Worm (Caenorhabditis elegans) whole organism, late embryonic: Measurements from ENCODE around the gene T25F10.1.

Experiments
- C08G9.2 ChIP-seq: sonication (generic microtip); optimal IDR thresholded peaks from 2 replicates; lab custom pipeline; 2016; ENCODE audit warnings: mild to moderate bottlenecking, missing genetic modification characterization, moderate library complexity, missing compliant biosample characterization
- F13H6.1 ChIP-seq: sonication (generic microtip); optimal IDR thresholded peaks from 2 replicates; lab custom pipeline; 2016; ENCODE audit warnings: missing genetic modification characterization, missing compliant biosample characterization
- K02D7.2 ChIP-seq: sonication (generic microtip); optimal IDR thresholded peaks from 2 replicates; lab custom pipeline; 2017; ENCODE audit warnings: mild to moderate bottlenecking, missing genetic modification characterization, missing compliant biosample characterization
- K09A11.1 ChIP-seq: sonication (generic microtip); optimal IDR thresholded peaks from 2 replicates; lab custom pipeline; 2017; ENCODE audit warnings: antibody characterized with exemption, mild to moderate bottlenecking, missing genetic modification characterization, missing compliant biosample characterization; ENCODE audit not compliant: insufficient read depth
- ama-1 ChIP-seq: fragments of 150-350 bp; optimal IDR thresholded peaks from 2 replicates; lab custom pipeline; 2014
- ceh-14 ChIP-seq: sonication (generic microtip); optimal IDR thresholded peaks from 2 replicates; lab custom pipeline; 2016; ENCODE audit warnings: missing genotype, missing genetic modification characterization, missing compliant biosample characterization
- ceh-19 ChIP-seq: fragments of 200-800 bp; sonication (Bioruptor generic); optimal IDR thresholded peaks from 2 replicates; lab custom pipeline; 2018; ENCODE audit warnings: mild to moderate bottlenecking, missing genetic modification characterization, missing compliant biosample characterization
- ceh-2 ChIP-seq: sonication (generic microtip); optimal IDR thresholded peaks from 2 replicates; lab custom pipeline; 2016; ENCODE audit warnings: missing genotype, missing genetic modification characterization, missing compliant biosample characterization
- ceh-31 ChIP-seq: sonication (generic microtip); optimal IDR thresholded peaks from 2 replicates; lab custom pipeline; 2016; ENCODE audit warnings: missing genetic modification characterization, missing compliant biosample characterization
- elt-2 ChIP-seq: sonication (generic microtip); optimal IDR thresholded peaks from 2 replicates; lab custom pipeline; 2016; ENCODE audit warnings: missing genetic modification reagents, missing genetic modification characterization, missing compliant biosample characterization
- elt-4 ChIP-seq: sonication (generic microtip); optimal IDR thresholded peaks from 2 replicates; lab custom pipeline; 2016; ENCODE audit warnings: missing genetic modification characterization, missing compliant biosample characterization
- fax-1 ChIP-seq: sonication (generic microtip); optimal IDR thresholded peaks from 2 replicates; lab custom pipeline; 2016; ENCODE audit warnings: missing genotype, missing genetic modification characterization, missing compliant biosample characterization
- fkh-10 ChIP-seq: fragments of 150-350 bp; optimal IDR thresholded peaks from 2 replicates; lab custom pipeline; 2014; ENCODE audit warnings: missing biosample characterization, missing genetic modification reagents, missing genetic modification characterization
- fkh-6 ChIP-seq: sonication (generic microtip); optimal IDR thresholded peaks from 2 replicates; lab custom pipeline; 2016; ENCODE audit warnings: missing genetic modification characterization, missing compliant biosample characterization
- hlh-15 ChIP-seq: sonication (generic microtip); optimal IDR thresholded peaks from 2 replicates; lab custom pipeline; 2016; ENCODE audit warnings: missing genetic modification characterization, missing compliant biosample characterization
- hlh-30 ChIP-seq: sonication (generic microtip); optimal IDR thresholded peaks from 2 replicates; lab custom pipeline; 2017; ENCODE audit warnings: antibody characterized with exemption, missing genetic modification characterization, missing compliant biosample characterization; ENCODE audit not compliant: insufficient read depth
- hlh-8 ChIP-seq: sonication (generic microtip); optimal IDR thresholded peaks from 2 replicates; lab custom pipeline; 2016; ENCODE audit warnings: missing genotype, missing genetic modification characterization, missing compliant biosample characterization
- madf-2 ChIP-seq: sonication (generic microtip); optimal IDR thresholded peaks from 2 replicates; lab custom pipeline; 2017; ENCODE audit warnings: missing genetic modification characterization, missing compliant biosample characterization
- mec-3 ChIP-seq: sonication (generic microtip); optimal IDR thresholded peaks from 2 replicates; lab custom pipeline; 2016; ENCODE audit warnings: borderline replicate concordance, missing genetic modification characterization, missing compliant biosample characterization
- nfya-1 ChIP-seq: sonication (generic microtip); optimal IDR thresholded peaks from 2 replicates; lab custom pipeline; 2017; ENCODE audit warnings: missing genetic modification characterization, mild to moderate bottlenecking, missing compliant biosample characterization, antibody characterized with exemption, moderate library complexity
- nhr-11 ChIP-seq: fragments of 150-350 bp; optimal IDR thresholded peaks from 2 replicates; lab custom pipeline; 2014; ENCODE audit warnings: missing biosample characterization, missing genetic modification characterization
- nhr-232 ChIP-seq: sonication (generic microtip); optimal IDR thresholded peaks from 2 replicates; lab custom pipeline; 2016; ENCODE audit warnings: missing genetic modification characterization, missing compliant biosample characterization
- npax-4 ChIP-seq: sonication (generic microtip); optimal IDR thresholded peaks from 2 replicates; lab custom pipeline; 2016; ENCODE audit warnings: missing genetic modification characterization, missing compliant biosample characterization
- pag-3 ChIP-seq: sonication (generic microtip); optimal IDR thresholded peaks from 2 replicates; lab custom pipeline; 2016; ENCODE audit warnings: missing compliant biosample characterization, missing genetic modification characterization, borderline replicate concordance
- pha-2 ChIP-seq: sonication (generic microtip); optimal IDR thresholded peaks from 2 replicates; lab custom pipeline; 2017; ENCODE audit warnings: mild to moderate bottlenecking, missing genetic modification characterization, missing compliant biosample characterization
- pha-4 ChIP-seq: fragments of 150-350 bp; optimal IDR thresholded peaks from 2 replicates; lab custom pipeline; 2018; ENCODE audit warnings: missing biosample characterization, missing genetic modification reagents, missing genetic modification characterization
- sox-2 ChIP-seq: fragments of 200-800 bp; sonication (Bioruptor generic); IDR thresholded peaks from 2 replicates; pipeline ENCODE4 v1.3.6; 2022; ENCODE audit warnings: missing genetic modification reagents, missing genetic modification characterization, missing compliant biosample characterization
- tbx-2 ChIP-seq: sonication (generic microtip); optimal IDR thresholded peaks from 2 replicates; lab custom pipeline; 2016; ENCODE audit warnings: missing genetic modification characterization, missing compliant biosample characterization
- tbx-7 ChIP-seq: sonication (generic microtip); optimal IDR thresholded peaks from 2 replicates; lab custom pipeline; 2016; ENCODE audit warnings: missing genotype, missing genetic modification characterization, missing compliant biosample characterization
- ttx-3 ChIP-seq: sonication (generic microtip); optimal IDR thresholded peaks from 2 replicates; lab custom pipeline; 2016; ENCODE audit warnings: missing genetic modification reagents, missing genetic modification characterization, missing compliant biosample characterization
- unc-42 ChIP-seq: sonication (generic microtip); optimal IDR thresholded peaks from 2 replicates; lab custom pipeline; 2016; ENCODE audit warnings: missing genotype, missing genetic modification characterization, missing compliant biosample characterization
- unc-86 ChIP-seq: sonication (generic microtip); optimal IDR thresholded peaks from 2 replicates; lab custom pipeline; 2016; ENCODE audit warnings: missing genetic modification characterization, missing compliant biosample characterization
- ztf-16 ChIP-seq: sonication (generic microtip); optimal IDR thresholded peaks from 2 replicates; lab custom pipeline; 2017; ENCODE audit warnings: missing genetic modification characterization, missing compliant biosample characterization

T25F10.1 gene

DNA sequence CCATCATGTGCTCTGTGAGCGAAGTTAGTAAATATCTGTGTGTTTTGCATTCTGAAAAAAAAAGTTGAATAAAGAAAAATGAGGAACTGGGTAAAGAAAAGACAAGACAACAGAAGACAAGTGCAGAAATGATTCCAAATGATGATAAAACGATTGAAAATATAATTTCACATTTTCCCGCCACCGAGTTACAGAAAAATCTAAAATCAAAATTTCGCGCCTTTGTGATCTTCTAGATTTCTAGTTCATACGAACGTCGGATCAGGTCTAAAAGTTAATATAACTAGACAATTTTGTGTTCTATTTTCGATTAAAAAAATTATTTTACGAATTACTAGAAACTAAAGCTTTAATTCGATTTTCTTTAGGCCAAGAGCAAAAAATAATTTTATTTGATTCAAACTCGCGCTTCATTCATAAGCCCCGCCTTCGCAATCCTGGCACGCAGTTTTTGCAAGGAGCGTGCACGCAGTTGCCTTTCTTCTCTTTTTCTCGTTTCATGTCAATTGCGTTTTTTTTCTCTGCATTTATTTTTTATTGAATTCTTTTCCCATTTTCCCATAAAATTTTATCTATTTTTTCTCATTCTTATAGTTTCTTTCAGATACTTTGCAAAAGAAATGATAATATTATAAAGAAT, 16.7 kb downstream of the T25F10.1 start, which contains the start of the genes spn-4 and spe-39 (continued):
- TF ChIP-seq hlh-15 (no peak), madf-2 (peak; percentile 47), unc-86 (tag; lab: Kevin White, UChicago) (no peak), pha-4 (no peak), fax-1 (peak; percentile 7), ceh-14 (tag; lab: Kevin White, UChicago) (peak; percentile 8), fkh-10 (no peak), mec-3 (no peak), hlh-30 (no peak), ceh-2 (tag; lab: Kevin White, UChicago) (peak; percentile 20), unc-42 (tag; lab: Kevin White, UChicago) (peak; percentile 71), sox-2 (GFP tag; lab: Robert Waterston, UW) (peak; percentile 62), fkh-6 (tag; lab: Kevin White, UChicago) (no peak), nhr-11 (tag; lab: Kevin White, UChicago) (no peak), K09A11.1 (tag; lab: Kevin White, UChicago) (peak; percentile 35)

DNA sequence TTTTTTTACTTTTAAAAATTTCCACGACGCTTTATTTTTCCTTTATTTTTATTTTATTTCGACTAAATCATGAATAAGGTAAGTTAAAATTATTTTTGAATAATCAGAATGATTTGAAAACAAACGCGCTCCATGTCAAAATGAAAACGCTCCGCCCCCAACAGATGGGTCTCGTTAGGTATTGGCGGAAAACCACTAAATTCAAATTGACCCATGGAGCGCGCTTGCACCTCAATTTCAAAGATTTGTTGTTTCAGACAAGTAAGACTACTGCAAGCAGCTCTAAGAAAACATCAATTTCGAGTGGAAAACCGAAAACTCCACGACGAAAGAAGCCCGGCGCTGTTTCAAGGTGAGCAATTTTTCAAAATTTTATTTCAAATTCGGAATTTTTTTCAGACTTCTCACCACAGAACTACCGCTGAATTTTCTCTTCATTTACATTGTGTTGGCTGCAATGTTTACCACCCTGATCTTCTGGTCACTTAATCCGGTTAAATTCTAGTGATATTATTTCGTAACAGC, 19.7 kb downstream of the T25F10.1 start, which contains the start of gene ZC404.2:
ZC404.2 (plus strand) TSS at position 47 of the 525 bp plus-strand sequence.
- TF ChIP-seq ama-1 (lab: Kevin White, UChicago) (peak; percentile 46), ttx-3 (tag; lab: Kevin White, UChicago) (no peak)
- TF ChIP-seq, all 69 proteins: peak for 1

- TF ChIP-seq ceh-14 (tag; lab: Kevin White, UChicago) (no peak), elt-2 (tag; lab: Kevin White, UChicago) (no peak), sox-2 (GFP tag; lab: Robert Waterston, UW) (no peak), nhr-232 (tag; lab: Kevin White, UChicago) (no peak), hlh-8 (tag; lab: Kevin White, UChicago) (no peak), tbx-7 (tag; lab: Kevin White, UChicago) (no peak), pha-2 (no peak), ama-1 (lab: Kevin White, UChicago) (no peak), K02D7.2 (no peak), F13H6.1 (no peak), nfya-1 (tag; lab: Kevin White, UChicago) (no peak), ztf-16 (tag; lab: Kevin White, UChicago) (no peak)
Observed at ce11 chrV:6792565-6792964, 24.3 kb downstream of the T25F10.1 start, which contains the start of gene gck-2. Gene gck-2, minus strand, starts transcription at chrV:6792665.

DNA sequence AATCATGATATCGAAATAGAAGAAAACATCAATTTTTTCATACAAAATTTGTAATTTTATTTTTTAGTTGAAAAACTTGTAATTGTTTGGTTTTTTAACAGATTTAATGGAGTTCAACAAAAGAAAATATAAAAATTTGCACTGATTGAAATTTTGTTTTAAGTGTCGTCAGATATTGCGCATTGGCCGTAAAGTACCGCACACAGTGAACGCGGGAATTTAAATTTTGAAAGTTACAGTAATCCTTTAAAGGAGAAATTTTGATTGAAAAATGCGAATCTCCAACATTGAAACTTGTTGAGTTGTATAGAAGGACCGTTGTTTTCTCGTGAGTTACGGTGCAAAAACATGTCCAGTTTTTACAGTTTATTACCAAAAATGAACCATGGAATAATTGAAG, 24.7 kb downstream of the T25F10.1 start:
- TF ChIP-seq nhr-11 (tag; lab: Kevin White, UChicago) (no peak), ceh-19 (no peak)

DNA sequence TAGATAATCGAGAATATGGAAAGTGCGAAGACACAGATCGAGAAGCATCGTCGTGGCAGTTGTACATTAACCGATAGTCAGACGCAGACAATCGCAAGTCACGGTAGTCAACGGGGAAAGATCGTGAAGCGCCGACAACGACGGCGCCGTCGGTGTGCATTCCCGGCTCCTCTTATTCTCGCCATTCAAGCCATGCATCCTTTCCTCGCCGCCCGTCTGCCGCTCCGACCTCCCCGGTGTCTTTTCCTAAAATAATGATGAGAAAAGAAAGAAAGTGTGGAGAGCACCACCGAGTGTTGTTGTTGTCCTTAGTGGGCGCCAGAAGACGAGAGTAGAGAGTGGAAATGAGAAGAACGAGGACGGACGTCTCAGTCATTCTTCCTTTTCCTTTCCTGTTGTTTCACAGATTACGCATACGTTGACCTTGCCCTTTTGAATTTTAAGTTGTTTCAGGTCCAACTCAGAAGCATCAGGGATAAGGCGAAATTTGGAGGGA, 25.5 kb downstream of the T25F10.1 start, which contains the start of gene ZC404.1:
ZC404.1 (plus strand) TSS at position 446 of the 496 bp plus-strand sequence.
- TF ChIP-seq ceh-31 (tag; lab: Kevin White, UChicago): peak; percentile 8
- no peak for TF ChIP-seq fkh-6 (tag; lab: Kevin White, UChicago)

- no peak for TF ChIP-seq fax-1
- no peak for TF ChIP-seq K09A11.1 (tag; lab: Kevin White, UChicago)
- TF ChIP-seq K02D7.2: no peak
- TF ChIP-seq pha-4: no peak
- TF ChIP-seq ztf-16 (tag; lab: Kevin White, UChicago): no peak
- no peak for TF ChIP-seq pag-3
- TF ChIP-seq tbx-2: no peak
- no peak for TF ChIP-seq elt-4
- TF ChIP-seq fkh-10: no peak
- TF ChIP-seq npax-4 (tag; lab: Kevin White, UChicago): no peak
- no peak for TF ChIP-seq C08G9.2 (tag; lab: Kevin White, UChicago)
- TF ChIP-seq, all 69 proteins: peak for 0
Observed at ce11 chrV:6796264-6796663, 28.0 kb downstream of the T25F10.1 start.
